Fruit fly (Drosophila melanogaster): Measurements from ENCODE around the gene Eip93F.

Eip93F gene

DNA sequence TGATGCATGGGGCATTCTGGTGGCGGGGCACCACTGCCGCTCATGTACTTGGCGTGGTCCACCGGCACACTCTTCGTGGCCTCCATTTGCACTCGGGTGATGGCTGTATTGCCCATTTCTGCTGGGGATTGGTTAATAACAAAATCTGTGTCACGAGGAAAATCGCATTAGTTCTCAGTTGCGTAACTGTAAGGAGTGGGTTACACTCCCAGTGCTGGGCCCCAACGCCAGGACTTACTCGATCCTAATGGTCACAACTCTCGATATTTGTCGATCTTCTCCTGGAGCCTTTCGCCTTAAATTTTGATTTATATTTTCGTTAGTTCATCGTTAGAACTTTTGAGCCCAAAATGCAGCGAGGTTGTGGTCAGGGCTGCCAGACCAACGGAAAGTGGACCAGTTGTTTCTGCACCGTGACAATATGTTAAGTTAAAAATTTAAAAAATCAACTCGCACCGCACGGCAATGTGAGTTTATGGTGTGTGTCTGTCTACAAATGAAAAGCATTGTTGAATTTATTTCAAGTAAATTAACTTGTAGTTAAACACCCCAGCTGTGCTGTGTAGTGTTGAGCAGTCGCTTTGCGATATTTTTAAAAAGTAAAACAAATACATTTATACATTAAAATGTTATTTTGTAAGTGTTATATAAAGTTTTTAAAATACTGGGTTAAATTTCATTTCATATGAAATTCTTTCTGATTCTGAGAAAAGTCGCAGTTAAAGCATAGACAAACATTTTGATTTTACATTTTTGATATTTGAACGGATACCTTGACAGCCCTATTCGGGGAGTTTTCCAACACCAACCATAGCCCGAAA lies 78.2 kb downstream of the Eip93F start, which contains the start of the genes Cchl and ND-42 (continued):
- peak; percentile 82 for TF ChIP-seq Eip75B (GFP tag; optimal IDR thresholded peaks at IDR 0.05)
- peak; percentile 53 for TF ChIP-seq Lpt (GFP tag; optimal IDR thresholded peaks at IDR 0.05)
- peak in 1 of 2 experiments; percentile 71 for TF ChIP-seq ss (GFP tag; optimal IDR thresholded peaks at IDR 0.05)
- peak; percentile 75 for TF ChIP-seq CG8632 (GFP tag; optimal IDR thresholded peaks at IDR 0.05)
- TF ChIP-seq salr (GFP tag; optimal IDR thresholded peaks at IDR 0.05) = no peak
- TF ChIP-seq lz (GFP tag; optimal IDR thresholded peaks at IDR 0.05) = peak; percentile 79
- no peak for TF ChIP-seq CG9139 (GFP tag; optimal IDR thresholded peaks at IDR 0.05)
- TF ChIP-seq Met (GFP tag; optimal IDR thresholded peaks at IDR 0.05) = no peak
- TF ChIP-seq vri (GFP tag; optimal IDR thresholded peaks at IDR 0.05) = peak; percentile 60
- TF ChIP-seq svp (GFP tag) = no peak

DNA sequence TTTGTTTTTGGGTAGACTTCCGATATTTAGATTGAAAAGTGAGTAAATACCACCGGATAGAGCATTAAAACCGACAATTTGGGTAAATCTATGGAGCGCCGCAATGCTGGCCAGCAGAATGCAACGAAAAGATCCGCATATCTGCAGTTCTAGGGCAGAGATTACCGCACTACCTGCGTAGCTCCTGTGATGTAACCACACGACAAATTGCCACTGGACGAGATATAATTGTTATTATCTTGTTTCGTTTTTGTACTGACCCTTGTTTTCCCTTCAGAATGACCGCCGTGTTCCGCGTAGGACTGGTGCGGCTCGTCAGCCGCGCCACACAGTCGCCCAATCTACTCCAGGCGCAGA lies 78.8 kb downstream of the Eip93F start:
- TF ChIP-seq CG6163 (GFP tag; IDR thresholded peaks at IDR 0.05) (no peak), CG6792 (GFP tag; optimal IDR thresholded peaks at IDR 0.05) (no peak)

- no peak for TF ChIP-seq fkh (GFP tag; optimal IDR thresholded peaks at IDR 0.05)
- no peak for TF ChIP-seq CG10631 (GFP tag; optimal IDR thresholded peaks at IDR 0.05)
- no peak for TF ChIP-seq net (GFP tag; optimal IDR thresholded peaks at IDR 0.05)
- no peak for TF ChIP-seq CG16779 (tag; optimal IDR thresholded peaks at IDR 0.05)
Measured at dm6 chr3R:22031738-22032137, 82.8 kb downstream of the Eip93F start, which contains the start of gene CG13409. Gene CG13409, minus strand, starts transcription at chr3R:22031900.

- TF ChIP-seq esn (GFP tag; optimal IDR thresholded peaks at IDR 0.05) (peak; percentile 30), net (GFP tag; optimal IDR thresholded peaks at IDR 0.05) (no peak), Eip78C (GFP tag) (peak; percentile 70)
Measured at dm6 chr3R:22034160-22034742, 85.3 kb downstream of the Eip93F start, which contains the start of the genes CG45099, CG6015, pit and Fadd. Gene CG45099, minus strand, starts transcription at chr3R:22034286. Gene CG6015, minus strand, starts transcription at chr3R:22034286. Gene pit, plus strand, starts transcription at chr3R:22034298. Gene Fadd, plus strand, starts transcription at chr3R:22034455.

dm6 chr3R:22035552-22035951 lies 86.6 kb downstream of the Eip93F start:
- TF ChIP-seq CG6792 (GFP tag; optimal IDR thresholded peaks at IDR 0.05) = no peak
- TF ChIP-seq Eip78C (GFP tag) = no peak
- no peak for TF ChIP-seq Ets21C (GFP tag; optimal IDR thresholded peaks at IDR 0.05)
- TF ChIP-seq achi (GFP tag; optimal IDR thresholded peaks at IDR 0.05) = no peak
- no peak for TF ChIP-seq CG10631 (GFP tag; optimal IDR thresholded peaks at IDR 0.05)
- TF ChIP-seq CG10669 (GFP tag; optimal IDR thresholded peaks at IDR 0.05) = no peak

DNA sequence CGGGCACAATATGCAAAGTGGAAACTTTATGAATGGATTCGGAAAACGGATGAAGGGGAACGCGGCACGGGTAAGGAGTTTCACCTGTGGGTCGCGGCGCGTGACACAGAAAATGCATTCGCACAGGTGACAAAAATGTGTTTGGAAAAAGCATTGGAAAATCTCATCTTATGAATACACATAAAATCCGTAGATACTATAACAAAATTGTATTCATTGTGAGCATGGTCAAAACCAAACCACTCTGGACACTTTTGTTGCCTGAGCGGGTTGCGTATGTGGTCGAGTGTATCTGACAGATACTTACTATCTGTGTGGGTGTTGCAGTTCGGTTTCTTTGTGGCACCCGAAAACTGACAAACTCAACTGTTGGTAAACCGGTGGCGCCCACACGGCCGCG lies 90.6 kb downstream of the Eip93F start:
- TF ChIP-seq Hr4 (GFP tag; optimal IDR thresholded peaks at IDR 0.05) (no peak), CG6854 (GFP tag; optimal IDR thresholded peaks at IDR 0.05) (no peak), achi (GFP tag; optimal IDR thresholded peaks at IDR 0.05) (peak; percentile 80), CG6276 (GFP tag; optimal IDR thresholded peaks at IDR 0.05) (no peak), Sox102F (GFP tag; optimal IDR thresholded peaks at IDR 0.05) (no peak), CG11294 (GFP tag; IDR thresholded peaks at IDR 0.05) (peak; percentile 79), CG6792 (GFP tag; optimal IDR thresholded peaks at IDR 0.05) (peak; percentile 70), fkh (GFP tag; optimal IDR thresholded peaks at IDR 0.05) (no peak), Hr38 (GFP tag; optimal IDR thresholded peaks at IDR 0.05) (no peak), Blimp-1 (GFP tag; optimal IDR thresholded peaks at IDR 0.05) (no peak), CG10669 (GFP tag; optimal IDR thresholded peaks at IDR 0.05) (no peak), Smox (GFP tag; optimal IDR thresholded peaks at IDR 0.05) (no peak), CG7368 (GFP tag; optimal IDR thresholded peaks at IDR 0.05) (peak; percentile 75), Eip93F (GFP tag; optimal IDR thresholded peaks at IDR 0.05) (no peak), CG10631 (GFP tag; optimal IDR thresholded peaks at IDR 0.05) (no peak), pdm3 (GFP tag; optimal IDR thresholded peaks at IDR 0.05) (no peak), CG34406 (GFP tag; optimal IDR thresholded peaks at IDR 0.05) (peak; percentile 71), fd59A (GFP tag; optimal IDR thresholded peaks at IDR 0.05) (no peak), Ets21C (GFP tag; optimal IDR thresholded peaks at IDR 0.05) (no peak), CG16779 (tag; optimal IDR thresholded peaks at IDR 0.05) (no peak), OdsH (GFP tag; optimal IDR thresholded peaks at IDR 0.05) (no peak), CG9139 (GFP tag; optimal IDR thresholded peaks at IDR 0.05) (no peak), Gug (GFP tag; IDR thresholded peaks at IDR 0.05) (peak; percentile 71), vri (GFP tag; optimal IDR thresholded peaks at IDR 0.05) (no peak), CG6808 (GFP tag; optimal IDR thresholded peaks at IDR 0.05) (peak; percentile 21), Eip78C (GFP tag) (peak; percentile 92), CG11762 (GFP tag; optimal IDR thresholded peaks at IDR 0.05; ENCODE audit: insufficient read depth) (no peak)

Data from whole organism, prepupa.